Fruit fly (Drosophila melanogaster): ENCODE data around the gene CG11593.

DNA sequence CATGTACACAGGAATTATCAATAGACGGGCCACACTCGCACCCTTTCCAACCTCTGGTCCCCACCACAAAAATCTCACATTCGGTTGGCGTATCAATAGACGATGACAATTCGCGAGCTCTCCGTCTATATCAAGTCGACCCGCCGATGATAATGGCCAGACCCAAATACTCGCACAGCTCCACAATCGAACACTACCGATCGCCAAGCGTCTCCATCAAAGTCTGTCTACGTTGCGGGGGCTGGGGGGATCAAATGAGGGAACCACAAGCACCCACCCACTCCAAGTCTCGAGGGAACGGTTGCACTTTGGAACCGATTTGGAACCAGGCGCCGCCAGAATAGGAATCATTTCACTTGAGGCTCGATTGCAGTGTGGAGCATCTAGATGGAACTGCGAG is 28.1 kb upstream of the CG11593 start:
- no peak for TF ChIP-seq insv (optimal IDR thresholded peaks at IDR 0.05)
- TF ChIP-seq psq (optimal IDR thresholded peaks at IDR 0.05), result no peak
- no peak for TF ChIP-seq ttk (optimal IDR thresholded peaks at IDR 0.05)
